Worm (Caenorhabditis elegans) whole organism, dauer: Measurements from ENCODE around the gene znf-622.

Experiments
- unc-62 ChIP-seq: sonication (generic microtip); optimal IDR thresholded peaks from 2 replicates; lab custom pipeline; 2017; ENCODE audit warnings: missing biosample characterization, missing genetic modification reagents, missing genetic modification characterization

The znf-622 gene

ce11 chrIII:6381584-6382391 is at the start of gene znf-622:
Gene znf-622, plus strand, starts transcription at chrIII:6381634.
- no peak for TF ChIP-seq unc-62 (GFP tag; lab: Kevin White, UChicago)

- TF ChIP-seq unc-62 (GFP tag; lab: Kevin White, UChicago): no peak
These were observed 47.1 kb upstream of the znf-622 start for ce11 chrIII:6334364-6334763.

- no peak for TF ChIP-seq unc-62 (GFP tag; lab: Kevin White, UChicago)
These were observed 41.5 kb upstream of the znf-622 start, which contains the start of gene let-767 for ce11 chrIII:6339919-6340434. Gene let-767, minus strand, starts transcription at chrIII:6339969.

- no peak for TF ChIP-seq unc-62 (GFP tag; lab: Kevin White, UChicago)
These were observed 39.5 kb upstream of the znf-622 start, which contains the start of gene rpn-13 for ce11 chrIII:6341878-6342453. Gene rpn-13, minus strand, starts transcription at chrIII:6341928.

- no peak for TF ChIP-seq unc-62 (GFP tag; lab: Kevin White, UChicago)
These were observed 38.2 kb upstream of the znf-622 start, which contains the start of gene C56G2.9 for ce11 chrIII:6343229-6343628. Gene C56G2.9, minus strand, starts transcription at chrIII:6343329.

- no peak for TF ChIP-seq unc-62 (GFP tag; lab: Kevin White, UChicago)
These were observed 36.7 kb upstream of the znf-622 start for ce11 chrIII:6344737-6345136.

- no peak for TF ChIP-seq unc-62 (GFP tag; lab: Kevin White, UChicago)
These were observed 35.4 kb upstream of the znf-622 start, which contains the start of the genes trmt-10C.2 and C56G2.22 for ce11 chrIII:6345968-6346498. Gene trmt-10C.2, plus strand, starts transcription at chrIII:6346281. Gene C56G2.22, plus strand, starts transcription at chrIII:6346448.

- TF ChIP-seq unc-62 (GFP tag; lab: Kevin White, UChicago): no peak
These were observed 32.9 kb upstream of the znf-622 start for ce11 chrIII:6348578-6348977.

ce11 chrIII:6350424-6350823 is 31.0 kb upstream of the znf-622 start:
- TF ChIP-seq unc-62 (GFP tag; lab: Kevin White, UChicago): no peak

- TF ChIP-seq unc-62 (GFP tag; lab: Kevin White, UChicago): no peak
These were observed 30.0 kb upstream of the znf-622 start for ce11 chrIII:6351438-6351837.

- TF ChIP-seq unc-62 (GFP tag; lab: Kevin White, UChicago): no peak
These were observed 29.0 kb upstream of the znf-622 start for ce11 chrIII:6352459-6352858.

ce11 chrIII:6353084-6353483 is 28.4 kb upstream of the znf-622 start, which contains the start of gene akap-1:
Gene akap-1, plus strand, starts transcription at chrIII:6353384.
- no peak for TF ChIP-seq unc-62 (GFP tag; lab: Kevin White, UChicago)

ce11 chrIII:6355359-6355758 is 26.1 kb upstream of the znf-622 start:
- TF ChIP-seq unc-62 (GFP tag; lab: Kevin White, UChicago): no peak

- TF ChIP-seq unc-62 (GFP tag; lab: Kevin White, UChicago): no peak
These were observed 25.4 kb upstream of the znf-622 start for ce11 chrIII:6356007-6356406.

- no peak for TF ChIP-seq unc-62 (GFP tag; lab: Kevin White, UChicago)
These were observed 24.7 kb upstream of the znf-622 start for ce11 chrIII:6356764-6357163.

- TF ChIP-seq unc-62 (GFP tag; lab: Kevin White, UChicago): no peak
These were observed 22.7 kb upstream of the znf-622 start for ce11 chrIII:6358704-6359103.
